Worm (Caenorhabditis elegans) whole organism, young adult: ENCODE measurements around the gene F10E9.12.

ENCODE experiments used
- B0261.1 ChIP-seq: sonication (generic microtip); optimal IDR thresholded peaks from 2 replicates; lab custom pipeline; 2016; ENCODE audit warnings: mild to moderate bottlenecking, missing genetic modification characterization, moderate library complexity, missing compliant biosample characterization
- B0336.3 ChIP-seq: fragments of 200-800 bp; sonication (Bioruptor generic); IDR thresholded peaks from 2 replicates; pipeline ENCODE4 v1.3.6; 2022; ENCODE audit warnings: missing genetic modification characterization, missing compliant biosample characterization
- F10E7.11 ChIP-seq: sonication (generic microtip); optimal IDR thresholded peaks from 2 replicates; lab custom pipeline; 2017; ENCODE audit warnings: mild to moderate bottlenecking, missing genetic modification characterization, moderate library complexity, missing compliant biosample characterization
- F37B4.10 ChIP-seq: fragments of 200-800 bp; sonication (Bioruptor generic); IDR thresholded peaks from 2 replicates; pipeline ENCODE4 v1.3.6; 2022; ENCODE audit warnings: missing genetic modification characterization, missing compliant biosample characterization
- F39B2.1 ChIP-seq: fragments of 200-800 bp; sonication (Bioruptor generic); IDR thresholded peaks from 2 replicates; pipeline ENCODE4 v1.3.6; 2022; ENCODE audit warnings: missing genetic modification reagents, missing genetic modification characterization, missing compliant biosample characterization
- F49E8.2 ChIP-seq: sonication (generic microtip); optimal IDR thresholded peaks from 3 replicates; lab custom pipeline; 2017; ENCODE audit warnings: missing genetic modification characterization, mild to moderate bottlenecking, missing compliant biosample characterization, antibody characterized with exemption, moderate library complexity; ENCODE audit not compliant: insufficient read depth
- F52B5.7 ChIP-seq: sonication (generic microtip); optimal IDR thresholded peaks from 2 replicates; lab custom pipeline; 2016; ENCODE audit warnings: mild to moderate bottlenecking, missing genetic modification characterization, missing compliant biosample characterization
- F57A8.1 ChIP-seq: fragments of 200-800 bp; sonication (Bioruptor generic); optimal IDR thresholded peaks from 2 replicates; lab custom pipeline; 2018; ENCODE audit warnings: mild to moderate bottlenecking, missing genetic modification characterization, moderate library complexity, missing compliant biosample characterization
- F57C9.4 ChIP-seq: sonication (generic microtip); optimal IDR thresholded peaks from 2 replicates; lab custom pipeline; 2017; ENCODE audit warnings: mild to moderate bottlenecking, missing genetic modification characterization, missing compliant biosample characterization
- T07F8.4 ChIP-seq: sonication (generic microtip); optimal IDR thresholded peaks from 2 replicates; lab custom pipeline; 2016; ENCODE audit warnings: mild to moderate bottlenecking, missing genetic modification characterization, moderate library complexity, missing compliant biosample characterization
- Y53G8AR.9 ChIP-seq: fragments of 200-800 bp; sonication (Bioruptor generic); conservative IDR thresholded peaks from 2 replicates; pipeline ENCODE4 v1.3.6; 2022; ENCODE audit warnings: missing genetic modification reagents, missing genetic modification characterization, missing compliant biosample characterization
- Y79H2A.3 ChIP-seq: fragments of 200-800 bp; sonication (Bioruptor generic); conservative IDR thresholded peaks from 2 replicates; pipeline ENCODE4 v1.3.6; 2022; ENCODE audit warnings: missing genetic modification reagents, missing genetic modification characterization, missing compliant biosample characterization
- ZK185.1 ChIP-seq: sonication (generic microtip); optimal IDR thresholded peaks from 2 replicates; lab custom pipeline; 2016; ENCODE audit warnings: mild to moderate bottlenecking, missing genetic modification characterization, missing compliant biosample characterization; ENCODE audit not compliant: poor library complexity, severe bottlenecking
- aptf-2 ChIP-seq: fragments of 200-800 bp; sonication (Bioruptor generic); conservative IDR thresholded peaks from 2 replicates; pipeline ENCODE4 v1.3.6; 2022; ENCODE audit warnings: missing genetic modification reagents, missing genetic modification characterization, missing compliant biosample characterization
- aptf-3 ChIP-seq: fragments of 200-800 bp; sonication (Bioruptor generic); IDR thresholded peaks from 2 replicates; pipeline ENCODE4 v1.3.6; 2022; ENCODE audit warnings: missing genetic modification characterization, missing compliant biosample characterization
- atf-7 ChIP-seq: sonication (generic microtip); optimal IDR thresholded peaks from 2 replicates; lab custom pipeline; 2017; ENCODE audit warnings: mild to moderate bottlenecking, missing genetic modification characterization, missing compliant biosample characterization
- attf-5 ChIP-seq: fragments of 200-800 bp; sonication (Bioruptor generic); optimal IDR thresholded peaks from 2 replicates; lab custom pipeline; 2018; ENCODE audit warnings: mild to moderate bottlenecking, missing genetic modification characterization, missing compliant biosample characterization
- ceh-27 ChIP-seq: fragments of 200-800 bp; sonication (Bioruptor generic); optimal IDR thresholded peaks from 2 replicates; lab custom pipeline; 2018; ENCODE audit warnings: mild to moderate bottlenecking, missing genetic modification characterization, moderate library complexity, missing compliant biosample characterization
- ceh-79 ChIP-seq: sonication (generic microtip); optimal IDR thresholded peaks from 2 replicates; lab custom pipeline; 2017; ENCODE audit warnings: mild to moderate bottlenecking, missing genetic modification characterization, missing compliant biosample characterization
- ceh-91 ChIP-seq: fragments of 200-800 bp; sonication (Bioruptor generic); IDR thresholded peaks from 2 replicates; pipeline ENCODE4 v1.3.6; 2022; ENCODE audit warnings: missing genetic modification reagents, missing genetic modification characterization, missing compliant biosample characterization
- dox-1 ChIP-seq: fragments of 200-800 bp; sonication (Bioruptor generic); IDR thresholded peaks from 2 replicates; pipeline ENCODE4 v1.3.6; 2022; ENCODE audit warnings: missing genetic modification reagents, missing genetic modification characterization, missing compliant biosample characterization
- efl-1 ChIP-seq: fragments of 150-350 bp; optimal IDR thresholded peaks from 2 replicates; lab custom pipeline; 2014; ENCODE audit warnings: missing biosample characterization, missing genetic modification reagents, missing genetic modification characterization
- gei-17 ChIP-seq: fragments of 200-800 bp; sonication (Bioruptor generic); optimal IDR thresholded peaks from 2 replicates; lab custom pipeline; 2018; ENCODE audit warnings: mild to moderate bottlenecking, missing genetic modification characterization, missing compliant biosample characterization
- hlh-12 ChIP-seq: sonication (generic microtip); optimal IDR thresholded peaks from 2 replicates; lab custom pipeline; 2016; ENCODE audit warnings: missing genetic modification characterization, missing compliant biosample characterization
- hsf-1 ChIP-seq: fragments of 200-800 bp; sonication (Bioruptor generic); IDR thresholded peaks from 2 replicates; pipeline ENCODE4 v1.3.6; 2022; ENCODE audit warnings: missing genetic modification reagents, missing genetic modification characterization, missing compliant biosample characterization
- let-607 ChIP-seq, 2 experiments: fragments of 200-800 bp in 1 of 2; sonication (Bioruptor generic) in 1 of 2; sonication (generic microtip) in 1 of 2; optimal IDR thresholded peaks; 2 replicates each; lab custom pipeline; 2016 to 2018; ENCODE audit warnings: mild to moderate bottlenecking in 2 of 2, missing compliant biosample characterization in 2 of 2, missing genetic modification characterization in 2 of 2, moderate library complexity in 2 of 2, missing genotype in 1 of 2
- lin-54 ChIP-seq: fragments of 200-800 bp; sonication (Bioruptor generic); optimal IDR thresholded peaks from 2 replicates; lab custom pipeline; 2018; ENCODE audit warnings: mild to moderate bottlenecking, missing genetic modification characterization, missing compliant biosample characterization
- lsl-1 ChIP-seq: fragments of 200-800 bp; sonication (Bioruptor generic); optimal IDR thresholded peaks from 2 replicates; lab custom pipeline; 2018; ENCODE audit warnings: mild to moderate bottlenecking, missing genetic modification characterization, moderate library complexity, missing compliant biosample characterization
- madf-3 ChIP-seq: fragments of 200-800 bp; sonication (Bioruptor generic); IDR thresholded peaks from 2 replicates; pipeline ENCODE4 v1.3.6; 2022; ENCODE audit warnings: missing genetic modification reagents, missing genetic modification characterization, missing compliant biosample characterization
- madf-6 ChIP-seq: fragments of 200-800 bp; sonication (Bioruptor generic); IDR thresholded peaks from 2 replicates; pipeline ENCODE4 v1.3.6; 2022; ENCODE audit warnings: missing genetic modification reagents, missing genetic modification characterization, missing compliant biosample characterization
- madf-8 ChIP-seq: fragments of 200-800 bp; sonication (Bioruptor generic); conservative IDR thresholded peaks from 2 replicates; pipeline ENCODE4 v1.3.6; 2022; ENCODE audit warnings: missing genetic modification reagents, missing genetic modification characterization, missing compliant biosample characterization
- mel-28 ChIP-seq: sonication (generic microtip); optimal IDR thresholded peaks from 2 replicates; lab custom pipeline; 2016; ENCODE audit warnings: borderline replicate concordance, mild to moderate bottlenecking, missing genetic modification characterization, missing compliant biosample characterization
- mes-4 ChIP-seq: sonication (generic microtip); optimal IDR thresholded peaks from 2 replicates; lab custom pipeline; 2016; ENCODE audit warnings: missing genotype, missing genetic modification characterization, missing compliant biosample characterization
- mxl-1 ChIP-seq: sonication (generic microtip); optimal IDR thresholded peaks from 2 replicates; lab custom pipeline; 2016; ENCODE audit warnings: missing genetic modification characterization, missing compliant biosample characterization
- nhr-27 ChIP-seq: fragments of 200-800 bp; sonication (Bioruptor generic); optimal IDR thresholded peaks from 2 replicates; lab custom pipeline; 2018; ENCODE audit warnings: mild to moderate bottlenecking, missing genetic modification characterization, moderate library complexity, missing compliant biosample characterization
- nhr-90 ChIP-seq: sonication (generic microtip); optimal IDR thresholded peaks from 2 replicates; lab custom pipeline; 2016; ENCODE audit warnings: missing genotype, mild to moderate bottlenecking, missing genetic modification characterization, missing compliant biosample characterization
- pbrm-1 ChIP-seq: fragments of 200-800 bp; sonication (Bioruptor generic); IDR thresholded peaks from 2 replicates; pipeline ENCODE4 v1.3.6; 2022; ENCODE audit warnings: missing genetic modification reagents, missing genetic modification characterization, missing compliant biosample characterization
- rcor-1 ChIP-seq: fragments of 200-800 bp; sonication (Bioruptor generic); IDR thresholded peaks from 2 replicates; pipeline ENCODE4 v1.3.6; 2022; ENCODE audit warnings: missing genetic modification reagents, missing genetic modification characterization, missing compliant biosample characterization
- snpc-1.1 ChIP-seq: sonication (generic microtip); optimal IDR thresholded peaks from 2 replicates; lab custom pipeline; 2017; ENCODE audit warnings: missing genetic modification characterization, mild to moderate bottlenecking, missing compliant biosample characterization, antibody characterized with exemption, moderate library complexity, missing genotype, missing genetic modification reagents; ENCODE audit not compliant: insufficient read depth
- snpc-1.3 ChIP-seq: sonication (generic microtip); optimal IDR thresholded peaks from 2 replicates; lab custom pipeline; 2017; ENCODE audit warnings: missing genetic modification characterization, mild to moderate bottlenecking, missing compliant biosample characterization, antibody characterized with exemption, moderate library complexity, missing genotype, missing genetic modification reagents; ENCODE audit not compliant: insufficient read depth
- snpc-4 ChIP-seq, 5 experiments: fragments of 150-350 bp in 1 of 5; sonication (generic microtip) in 4 of 5; optimal IDR thresholded peaks; 2 replicates each; lab custom pipeline; 2014 to 2018; ENCODE audit warnings: missing genetic modification characterization in 5 of 5, missing biosample characterization in 3 of 5, antibody characterized with exemption in 2 of 5, mild to moderate bottlenecking in 2 of 5, missing compliant biosample characterization in 2 of 5, missing genotype in 2 of 5, moderate library complexity in 2 of 5, missing genetic modification reagents in 1 of 5
- tbp1 ChIP-seq: fragments of 200-800 bp; sonication (Bioruptor generic); optimal IDR thresholded peaks from 2 replicates; lab custom pipeline; 2018; ENCODE audit warnings: mild to moderate bottlenecking, missing genetic modification characterization, missing compliant biosample characterization
- tbx-9 ChIP-seq: sonication (generic microtip); optimal IDR thresholded peaks from 2 replicates; lab custom pipeline; 2016; ENCODE audit warnings: borderline replicate concordance, missing genetic modification characterization, inconsistent platforms, missing compliant biosample characterization
- tlf-1 ChIP-seq: fragments of 200-800 bp; sonication (Bioruptor generic); optimal IDR thresholded peaks from 2 replicates; lab custom pipeline; 2018; ENCODE audit warnings: mild to moderate bottlenecking, missing genetic modification characterization, missing compliant biosample characterization
- unc-130 ChIP-seq: sonication (generic microtip); optimal IDR thresholded peaks from 2 replicates; lab custom pipeline; 2016; ENCODE audit warnings: missing genetic modification reagents, missing genetic modification characterization, missing compliant biosample characterization
- zim-3 ChIP-seq: sonication (generic microtip); optimal IDR thresholded peaks from 2 replicates; lab custom pipeline; 2017; ENCODE audit warnings: mild to moderate bottlenecking, missing genetic modification characterization, moderate library complexity, missing compliant biosample characterization
- ztf-18 ChIP-seq: sonication (generic microtip); optimal IDR thresholded peaks from 2 replicates; lab custom pipeline; 2016; ENCODE audit warnings: missing genotype, mild to moderate bottlenecking, missing genetic modification characterization, missing compliant biosample characterization

F10E9.12 gene

ce11 chrIII:8356407-8356881 is 32.1 kb downstream of the F10E9.12 start (continued):
- TF ChIP-seq let-607 (tag; optimal IDR thresholded peaks at IDR 0.05; lab: Kevin White, UChicago) (peak in 1 of 2 experiments; percentile 44), snpc-4 (GFP tag; optimal IDR thresholded peaks at IDR 0.05; lab: Kevin White, UChicago) (no peak), snpc-4 (tag; optimal IDR thresholded peaks at IDR 0.05; lab: Kevin White, UChicago) (peak in 3 of 4 experiments; percentile 5 to 46 (median 39)), pbrm-1 (no peak), F39B2.1 (no peak), Y79H2A.3 (no peak), B0261.1 (tag; lab: Kevin White, UChicago) (no peak), aptf-3 (GFP tag; lab: Robert Waterston, UW) (no peak), snpc-1.1 (tag; lab: Kevin White, UChicago) (no peak), ztf-18 (tag; lab: Kevin White, UChicago) (peak; percentile 20), gei-17 (GFP tag; lab: Kevin White, UChicago) (peak; percentile 8), ceh-27 (GFP tag; lab: Kevin White, UChicago) (peak; percentile 65), rcor-1 (GFP tag; lab: Robert Waterston, UW) (no peak), unc-130 (GFP tag; lab: Kevin White, UChicago) (no peak), zim-3 (tag; lab: Kevin White, UChicago) (no peak), F52B5.7 (no peak), F49E8.2 (tag; lab: Kevin White, UChicago) (no peak), Y53G8AR.9 (GFP tag; lab: Robert Waterston, UW) (0 out of 2 replicates have a peak, but pooled peaks have one; percentile 40), tlf-1 (GFP tag; lab: Kevin White, UChicago) (peak; percentile 2), F10E7.11 (no peak), madf-3 (GFP tag; lab: Robert Waterston, UW) (no peak), mel-28 (no peak), F57A8.1 (GFP tag; lab: Kevin White, UChicago) (no peak), F57C9.4 (no peak), nhr-90 (no peak), hlh-12 (tag; lab: Kevin White, UChicago) (no peak), aptf-2 (no peak), ZK185.1 (tag; lab: Kevin White, UChicago) (peak; percentile 53), snpc-1.3 (peak; percentile 12)

ce11 chrIII:8358213-8358672 is 33.9 kb downstream of the F10E9.12 start, which contains the start of the genes R05D3.8 and rfp-1:
R05D3.8 (minus strand) TSS chrIII:8358327.
rfp-1 (plus strand) TSS chrIII:8358622.
- peak; percentile 64 for TF ChIP-seq efl-1 (GFP tag; lab: Kevin White, UChicago)
- peak; percentile 55 for TF ChIP-seq rcor-1 (GFP tag; lab: Robert Waterston, UW)
- TF ChIP-seq lin-54, result peak; percentile 81
- no peak for TF ChIP-seq atf-7
- no peak for TF ChIP-seq T07F8.4 (tag; lab: Kevin White, UChicago)
- peak; percentile 52 for TF ChIP-seq madf-8 (GFP tag; lab: Robert Waterston, UW)
- TF ChIP-seq lsl-1, result peak; percentile 94
- TF ChIP-seq nhr-27, result no peak
- no peak for TF ChIP-seq mes-4 (tag; lab: Kevin White, UChicago)
- TF ChIP-seq madf-6, result peak; percentile 87
- TF ChIP-seq ceh-79, result no peak
- no peak for TF ChIP-seq mxl-1 (tag; lab: Kevin White, UChicago)
- TF ChIP-seq tbx-9, result no peak
- 0 out of 2 replicates have a peak, but pooled peaks have one; percentile 16 for TF ChIP-seq madf-3 (GFP tag; lab: Robert Waterston, UW)
- TF ChIP-seq Y79H2A.3, result 0 out of 2 replicates have a peak, but pooled peaks have one; percentile 50
- TF ChIP-seq ceh-27 (GFP tag; lab: Kevin White, UChicago), result peak; percentile 77
- TF ChIP-seq ceh-91, result peak; percentile 72
- TF ChIP-seq B0336.3 (GFP tag; lab: Robert Waterston, UW), result 0 out of 2 replicates have a peak, but pooled peaks have one; percentile 32
- peak; percentile 52 for TF ChIP-seq tbp1 (GFP tag; lab: Kevin White, UChicago)
- TF ChIP-seq dox-1, result peak; percentile 79
- peak; percentile 71 for TF ChIP-seq attf-5
- TF ChIP-seq hsf-1 (GFP tag; lab: Robert Waterston, UW), result peak; percentile 79
- TF ChIP-seq F37B4.10 (GFP tag; lab: Robert Waterston, UW), result 0 out of 2 replicates have a peak, but pooled peaks have one; percentile 61
